Fruit fly (Drosophila melanogaster) whole organism, embryonic: ENCODE measurements around the gene MED25.
A peak's percentile ranks its signal among the peaks of the same experiment; 100 is the strongest.

Experiments used
- CG10543 ChIP-seq: fragments of 200-800 bp; sonication (Bioruptor generic); optimal IDR thresholded peaks from 3 replicates; lab custom pipeline; 2017; ENCODE audit warnings: missing biosample characterization, mild to moderate bottlenecking, missing genetic modification characterization, moderate library complexity
- CG11398 ChIP-seq: fragments of 200-800 bp; sonication (Bioruptor generic); optimal IDR thresholded peaks from 2 replicates; lab custom pipeline; 2016; ENCODE audit warnings: missing biosample characterization, missing genetic modification characterization
- CG11723 ChIP-seq: fragments of 200-800 bp; sonication (Bioruptor generic); optimal IDR thresholded peaks from 2 replicates; lab custom pipeline; 2017; ENCODE audit warnings: missing biosample characterization, mild to moderate bottlenecking, missing genetic modification characterization
- CG12155 ChIP-seq: fragments of 200-800 bp; sonication (Bioruptor generic); optimal IDR thresholded peaks from 3 replicates; lab custom pipeline; 2016; ENCODE audit warnings: missing biosample characterization, missing genetic modification characterization
- CG14014 ChIP-seq: fragments of 200-800 bp; sonication (Bioruptor generic); IDR thresholded peaks from 2 replicates; pipeline ENCODE4 v1.3.6; 2022; ENCODE audit warnings: missing biosample characterization, missing genetic modification characterization
- CG15514 ChIP-seq: fragments of 200-800 bp; sonication (Bioruptor generic); optimal IDR thresholded peaks from 3 replicates; lab custom pipeline; 2017; ENCODE audit warnings: missing biosample characterization, missing genetic modification characterization, mild to moderate bottlenecking, moderate library complexity, missing genetic modification reagents
- CG15601 ChIP-seq: fragments of 200-800 bp; sonication (Bioruptor generic); optimal IDR thresholded peaks from 3 replicates; lab custom pipeline; 2019; ENCODE audit warnings: missing biosample characterization, mild to moderate bottlenecking, missing genetic modification characterization, moderate library complexity
- CG16815 ChIP-seq: fragments of 200-800 bp; sonication (Bioruptor generic); optimal IDR thresholded peaks from 3 replicates; lab custom pipeline; 2017; ENCODE audit warnings: missing biosample characterization, mild to moderate bottlenecking, missing genetic modification characterization
- CG16863 ChIP-seq: fragments of 200-800 bp; sonication (Bioruptor generic); optimal IDR thresholded peaks from 3 replicates; lab custom pipeline; 2016; ENCODE audit warnings: missing biosample characterization, missing genetic modification characterization
- CG17612 ChIP-seq: fragments of 200-800 bp; sonication (Bioruptor generic); IDR thresholded peaks from 2 replicates; pipeline ENCODE4 v1.3.6; 2022; ENCODE audit warnings: missing biosample characterization, missing genetic modification characterization
- CG17829 ChIP-seq: fragments of 200-800 bp; optimal IDR thresholded peaks from 2 replicates; lab custom pipeline; 2019; ENCODE audit warnings: missing biosample characterization, mild to moderate bottlenecking, missing genetic modification characterization, moderate library complexity
- CG18619 ChIP-seq: fragments of 200-800 bp; sonication (Bioruptor generic); optimal IDR thresholded peaks from 3 replicates; lab custom pipeline; 2017; ENCODE audit warnings: missing biosample characterization, mild to moderate bottlenecking, missing genetic modification characterization
- CG2678 ChIP-seq: fragments of 200-800 bp; sonication (Bioruptor generic); optimal IDR thresholded peaks from 3 replicates; lab custom pipeline; 2019; ENCODE audit warnings: missing biosample characterization, mild to moderate bottlenecking, missing genetic modification characterization, moderate library complexity
- CG2889 ChIP-seq: fragments of 200-800 bp; sonication (Bioruptor generic); IDR thresholded peaks from 3 replicates; pipeline ENCODE4 v1.3.6; 2022; ENCODE audit warnings: missing biosample characterization, missing genetic modification characterization
- CG3407 ChIP-seq: fragments of 200-800 bp; sonication (Bioruptor generic); optimal IDR thresholded peaks from 2 replicates; lab custom pipeline; 2018; ENCODE audit warnings: missing biosample characterization, mild to moderate bottlenecking, missing genetic modification characterization
- CG5953 ChIP-seq: fragments of 200-800 bp; sonication (Bioruptor generic); IDR thresholded peaks from 2 replicates; pipeline ENCODE4 v1.3.6; 2022; ENCODE audit warnings: missing biosample characterization, missing genetic modification characterization
- CG7372 ChIP-seq: fragments of 200-800 bp; sonication (Bioruptor generic); IDR thresholded peaks from 2 replicates; pipeline ENCODE4 v1.3.6; 2022; ENCODE audit warnings: missing biosample characterization, missing genetic modification characterization
- CG8924 ChIP-seq: fragments of 200-800 bp; optimal IDR thresholded peaks from 3 replicates; lab custom pipeline; 2019; ENCODE audit warnings: missing biosample characterization, mild to moderate bottlenecking, missing genetic modification characterization, moderate library complexity
- Dbx ChIP-seq: fragments of 200-800 bp; sonication (Bioruptor generic); IDR thresholded peaks from 3 replicates; pipeline ENCODE4 v1.3.6; 2022; ENCODE audit warnings: missing biosample characterization, missing genetic modification characterization
- Dfd ChIP-seq, 2 experiments: fragments of >200 bp; optimal IDR thresholded peaks; 2 replicates each; lab custom pipeline; 2017; ENCODE audit warnings: missing biosample characterization in 2 of 2, missing genetic modification characterization in 2 of 2
- Elba2 ChIP-seq: fragments of 200-800 bp; sonication (Bioruptor generic); optimal IDR thresholded peaks from 3 replicates; lab custom pipeline; 2016; ENCODE audit warnings: missing biosample characterization, missing genetic modification characterization
- HLH3B ChIP-seq: fragments of 200-800 bp; sonication (Bioruptor generic); IDR thresholded peaks from 2 replicates; pipeline ENCODE4 v1.3.6; 2022; ENCODE audit warnings: missing biosample characterization, missing genetic modification characterization
- HLH4C ChIP-seq: fragments of 200-800 bp; sonication (Bioruptor generic); IDR thresholded peaks from 3 replicates; pipeline ENCODE4 v1.3.6; 2022; ENCODE audit warnings: missing biosample characterization, missing genetic modification characterization; ENCODE audit not compliant: partially characterized antibody
- Hmr ChIP-seq: fragments of 200-800 bp; sonication (Bioruptor generic); optimal IDR thresholded peaks from 3 replicates; lab custom pipeline; 2017; ENCODE audit warnings: mild to moderate bottlenecking, missing biosample characterization, missing genetic modification reagents, missing genetic modification characterization
- Hr3 ChIP-seq: fragments of 200-800 bp; sonication (Bioruptor generic); optimal IDR thresholded peaks from 3 replicates; lab custom pipeline; 2016; ENCODE audit warnings: missing biosample characterization, missing genetic modification characterization
- Hr78 ChIP-seq, 2 experiments: fragments of 200-800 bp in 1 of 2; fragments of >200 bp in 1 of 2; sonication (Bioruptor generic) in 1 of 2; optimal IDR thresholded peaks; 2 replicates each; lab custom pipeline; 2017 to 2019; ENCODE audit warnings: missing biosample characterization in 2 of 2, missing genetic modification characterization in 2 of 2, mild to moderate bottlenecking in 1 of 2, moderate library complexity in 1 of 2
- Kr ChIP-seq: fragments of 200-800 bp; sonication (Bioruptor generic); optimal IDR thresholded peaks from 2 replicates; lab custom pipeline; 2017; ENCODE audit warnings: missing biosample characterization, mild to moderate bottlenecking, missing genetic modification characterization
- Mes4 ChIP-seq: fragments of 200-800 bp; sonication (Bioruptor generic); optimal IDR thresholded peaks from 2 replicates; lab custom pipeline; 2016; ENCODE audit warnings: missing biosample characterization, missing genetic modification characterization
- NC2β ChIP-seq: fragments of 200-800 bp; sonication (Bioruptor generic); optimal IDR thresholded peaks from 2 replicates; lab custom pipeline; 2016; ENCODE audit warnings: missing biosample characterization, missing genetic modification characterization
- Oli ChIP-seq: fragments of 200-800 bp; sonication (Bioruptor generic); optimal IDR thresholded peaks from 2 replicates; lab custom pipeline; 2018; ENCODE audit warnings: missing biosample characterization, mild to moderate bottlenecking, missing genetic modification characterization, moderate library complexity
- Opbp ChIP-seq: fragments of 200-800 bp; sonication (Bioruptor generic); IDR thresholded peaks from 3 replicates; pipeline ENCODE4 v1.3.6; 2022; ENCODE audit warnings: missing biosample characterization, missing genetic modification characterization; ENCODE audit not compliant: partially characterized antibody
- Scr ChIP-seq: fragments of 200-800 bp; sonication (Bioruptor generic); IDR thresholded peaks from 2 replicates; pipeline ENCODE4 v1.3.6; 2022; ENCODE audit warnings: missing biosample characterization, missing genetic modification characterization; ENCODE audit not compliant: partially characterized antibody
- ab ChIP-seq: fragments of 200-800 bp; sonication (Bioruptor generic); optimal IDR thresholded peaks from 2 replicates; lab custom pipeline; 2016; ENCODE audit warnings: missing biosample characterization, missing genetic modification characterization
- ap ChIP-seq: fragments of 200-800 bp; sonication (Bioruptor generic); IDR thresholded peaks from 2 replicates; pipeline ENCODE4 v1.3.6; 2022; ENCODE audit warnings: missing biosample characterization, missing genetic modification characterization
- ase ChIP-seq: fragments of 200-800 bp; sonication (Bioruptor generic); IDR thresholded peaks from 3 replicates; pipeline ENCODE4 v1.3.6; 2022; ENCODE audit warnings: missing biosample characterization, missing genetic modification characterization
- bigmax ChIP-seq: fragments of 200-800 bp; sonication (Bioruptor generic); optimal IDR thresholded peaks from 2 replicates; lab custom pipeline; 2018; ENCODE audit warnings: missing biosample characterization, mild to moderate bottlenecking, missing genetic modification characterization
- cwo ChIP-seq: fragments of 200-800 bp; sonication (Bioruptor generic); optimal IDR thresholded peaks from 3 replicates; lab custom pipeline; 2017; ENCODE audit warnings: missing biosample characterization, missing genetic modification characterization, mild to moderate bottlenecking, moderate library complexity, missing genetic modification reagents
- dmrt99B ChIP-seq: fragments of 200-800 bp; sonication (Bioruptor generic); optimal IDR thresholded peaks from 2 replicates; lab custom pipeline; 2018; ENCODE audit warnings: missing biosample characterization, mild to moderate bottlenecking, missing genetic modification characterization, moderate library complexity
- esg ChIP-seq: fragments of 200-800 bp; sonication (Bioruptor generic); conservative IDR thresholded peaks from 2 replicates; pipeline ENCODE4 v1.3.6; 2022; ENCODE audit warnings: missing biosample characterization, missing genetic modification characterization
- gce ChIP-seq: fragments of 200-800 bp; sonication (Bioruptor generic); IDR thresholded peaks from 3 replicates; pipeline ENCODE4 v1.3.6; 2022; ENCODE audit warnings: missing biosample characterization, missing genetic modification characterization
- gem ChIP-seq: fragments of 200-800 bp; sonication (Bioruptor generic); optimal IDR thresholded peaks from 2 replicates; lab custom pipeline; 2019; ENCODE audit warnings: missing biosample characterization, mild to moderate bottlenecking, missing genetic modification characterization, moderate library complexity
- hkb ChIP-seq, 2 experiments: fragments of 200-800 bp in 1 of 2; fragments of >200 bp in 1 of 2; sonication (Bioruptor generic) in 1 of 2; IDR thresholded peaks in 1 of 2; optimal IDR thresholded peaks in 1 of 2; 2 replicates each; pipeline versions ENCODE4 v1.3.6 to Lab custom; 2017 to 2022; ENCODE audit warnings: missing biosample characterization in 1 of 2, missing genetic modification characterization in 1 of 2
- onecut ChIP-seq: fragments of 200-800 bp; sonication (Bioruptor generic); IDR thresholded peaks from 2 replicates; pipeline ENCODE4 v1.3.6; 2022; ENCODE audit warnings: missing biosample characterization, missing genetic modification characterization
- schlank ChIP-seq: fragments of 200-800 bp; sonication (Bioruptor generic); optimal IDR thresholded peaks from 2 replicates; lab custom pipeline; 2018; ENCODE audit warnings: missing biosample characterization, mild to moderate bottlenecking, missing genetic modification characterization
- shn ChIP-seq: fragments of 200-800 bp; sonication (Bioruptor generic); optimal IDR thresholded peaks from 3 replicates; lab custom pipeline; 2016; ENCODE audit warnings: missing biosample characterization, missing genetic modification characterization
- unc-4 ChIP-seq: fragments of 200-800 bp; sonication (Bioruptor generic); IDR thresholded peaks from 2 replicates; pipeline ENCODE4 v1.3.6; 2022; ENCODE audit warnings: missing biosample characterization, missing genetic modification characterization; ENCODE audit not compliant: partially characterized antibody
- wor ChIP-seq: fragments of 200-800 bp; sonication (Bioruptor generic); IDR thresholded peaks from 2 replicates; pipeline ENCODE4 v1.3.6; 2022; ENCODE audit warnings: missing biosample characterization, missing genetic modification characterization
- zen2 ChIP-seq: fragments of 200-800 bp; sonication (Bioruptor generic); IDR thresholded peaks from 3 replicates; pipeline ENCODE4 v1.3.6; 2022; ENCODE audit warnings: missing biosample characterization, missing genetic modification characterization; ENCODE audit not compliant: partially characterized antibody

Gene MED25

dm6 chr3R:20031043-20031763 is 22.5 kb downstream of the MED25 start, which contains the start of gene trem (continued):
- TF ChIP-seq NC2β (GFP tag; lab: Kevin White, UChicago) (no peak), Hr3 (GFP tag; lab: Kevin White, UChicago) (peak; percentile 84), CG16815 (peak; percentile 88), wor (no peak), CG11723 (GFP tag; lab: Kevin White, UChicago) (peak; percentile 54), Scr (peak; percentile 17; the same call in 1 of the 2 replicates), esg (peak; percentile 50; the same call in 1 of the 2 replicates), CG11398 (GFP tag; lab: Kevin White, UChicago) (no peak), ap (0 out of 2 replicates have a peak, but pooled peaks have one; percentile 31), onecut (GFP tag; lab: Robert Waterston, UW) (peak; percentile 29; the same call in 1 of the 2 replicates), CG16863 (peak; percentile 5), CG5953 (GFP tag; lab: Robert Waterston, UW) (no peak; the same call in 1 of the 2 replicates), CG7372 (GFP tag; lab: Robert Waterston, UW) (peak; percentile 57), Elba2 (GFP tag; lab: Kevin White, UChicago) (no peak), CG2678 (peak; percentile 83), hkb (optimal IDR thresholded peaks at IDR 0.05; lab: Kevin White, UChicago) (no peak), hkb (GFP tag; IDR thresholded peaks at IDR 0.05; lab: Robert Waterston, UW) (no peak), Kr (GFP tag; lab: Kevin White, UChicago) (no peak), shn (GFP tag; lab: Kevin White, UChicago) (peak; percentile 12), gce (GFP tag; lab: Robert Waterston, UW) (no peak), cwo (GFP tag; lab: Kevin White, UChicago) (peak; percentile 39), CG18619 (GFP tag; lab: Kevin White, UChicago) (peak; percentile 71), dmrt99B (tag; lab: Kevin White, UChicago) (no peak), ase (peak; percentile 43; the same call in 2 of the 3 replicates), gem (tag; lab: Kevin White, UChicago) (peak; percentile 83), Dfd (GFP tag; optimal IDR thresholded peaks at IDR 0.05; lab: Kevin White, UChicago) (no peak), CG12155 (GFP tag; lab: Kevin White, UChicago) (peak; percentile 74), CG15601 (tag; lab: Kevin White, UChicago) (peak; percentile 55), unc-4 (GFP tag; lab: Robert Waterston, UW) (no peak), HLH3B (GFP tag; lab: Robert Waterston, UW) (no peak; the same call in 1 of the 2 replicates), Mes4 (GFP tag; lab: Kevin White, UChicago) (no peak), Opbp (no peak), Oli (tag; lab: Kevin White, UChicago) (peak; percentile 77), schlank (no peak), CG2889 (GFP tag; lab: Robert Waterston, UW) (no peak), CG14014 (peak; percentile 30; the same call in 1 of the 2 replicates), zen2 (no peak), CG10543 (GFP tag; lab: Kevin White, UChicago) (peak; percentile 78), CG8924 (tag; lab: Kevin White, UChicago) (peak; percentile 79), CG17829 (tag; lab: Kevin White, UChicago) (peak; percentile 68), CG15514 (GFP tag; lab: Kevin White, UChicago) (peak; percentile 1), Hr78 (GFP tag; optimal IDR thresholded peaks at IDR 0.05; lab: Kevin White, UChicago) (no peak), CG3407 (GFP tag; lab: Kevin White, UChicago) (peak; percentile 48), bigmax (no peak), ab (GFP tag; lab: Kevin White, UChicago) (no peak), Dbx (GFP tag; lab: Robert Waterston, UW) (peak; percentile 50; the same call in 1 of the 3 replicates), CG17612 (GFP tag; lab: Robert Waterston, UW) (0 out of 2 replicates have a peak, but pooled peaks have one; percentile 25), HLH4C (no peak), Hmr (GFP tag; lab: Kevin White, UChicago) (no peak)
